Fruit fly (Drosophila melanogaster): ENCODE measurements around the gene Ir94f.

The Ir94f gene

dm6 chr3R:23481249-23481915, at the start of gene Ir94f:
TSS of gene Ir94f (plus strand) at chr3R:23481865.
- no peak for TF ChIP-seq Snoo (tag; optimal IDR thresholded peaks at IDR 0.05)
- TF ChIP-seq CG17806 (tag; optimal IDR thresholded peaks at IDR 0.05), result no peak
- TF ChIP-seq fd96Ca (GFP tag; IDR thresholded peaks at IDR 0.05), result no peak
- TF ChIP-seq CG12605 (GFP tag; IDR thresholded peaks at IDR 0.05), result no peak
- no peak for TF ChIP-seq CG10348 (GFP tag; IDR thresholded peaks at IDR 0.05)
- no peak for TF ChIP-seq CG4496 (GFP tag; IDR thresholded peaks at IDR 0.05)

- TF ChIP-seq D1 (tag; optimal IDR thresholded peaks at IDR 0.05), result no peak
- TF ChIP-seq CG4496 (GFP tag; IDR thresholded peaks at IDR 0.05), result no peak
- TF ChIP-seq CG8301 (tag; optimal IDR thresholded peaks at IDR 0.05), result no peak
- no peak for TF ChIP-seq CG14655 (GFP tag; optimal IDR thresholded peaks at IDR 0.05)
- no peak for TF ChIP-seq CG32121 (GFP tag; IDR thresholded peaks at IDR 0.05)
- no peak for TF ChIP-seq CG12605 (GFP tag; IDR thresholded peaks at IDR 0.05)
- TF ChIP-seq CG17806 (tag; optimal IDR thresholded peaks at IDR 0.05), result no peak
- TF ChIP-seq CG10348 (GFP tag; IDR thresholded peaks at IDR 0.05), result no peak
- TF ChIP-seq Pif1B (GFP tag; optimal IDR thresholded peaks at IDR 0.05), result no peak
- no peak for TF ChIP-seq EcR (GFP tag; optimal IDR thresholded peaks at IDR 0.05)
- no peak for TF ChIP-seq rn (GFP tag; IDR thresholded peaks at IDR 0.05)
- TF ChIP-seq Pif1A (GFP tag; optimal IDR thresholded peaks at IDR 0.05), result no peak
- no peak for TF ChIP-seq CG34367 (tag; optimal IDR thresholded peaks at IDR 0.05)
- TF ChIP-seq CG9948 (tag; optimal IDR thresholded peaks at IDR 0.05), result no peak
- no peak for TF ChIP-seq Snoo (tag; optimal IDR thresholded peaks at IDR 0.05)
- no peak for TF ChIP-seq CG15710 (tag; optimal IDR thresholded peaks at IDR 0.05)
- no peak for TF ChIP-seq fd96Ca (GFP tag; IDR thresholded peaks at IDR 0.05)
- TF ChIP-seq CG8159 (tag; optimal IDR thresholded peaks at IDR 0.05), result no peak
These were observed 43.4 kb upstream of the Ir94f start for dm6 chr3R:23438184-23438787.

- TF ChIP-seq CG14655 (GFP tag; optimal IDR thresholded peaks at IDR 0.05) (peak; percentile 43), CG8159 (tag; optimal IDR thresholded peaks at IDR 0.05) (no peak)
These were observed 36.3 kb upstream of the Ir94f start for dm6 chr3R:23445249-23445916.

dm6 chr3R:23455866-23456265, 25.8 kb upstream of the Ir94f start:
- TF ChIP-seq Pif1A (GFP tag; optimal IDR thresholded peaks at IDR 0.05), result no peak
- TF ChIP-seq CG32121 (GFP tag; IDR thresholded peaks at IDR 0.05), result no peak
- no peak for TF ChIP-seq Snoo (tag; optimal IDR thresholded peaks at IDR 0.05)
- TF ChIP-seq fd96Ca (GFP tag; IDR thresholded peaks at IDR 0.05), result no peak
- TF ChIP-seq CG9948 (tag; optimal IDR thresholded peaks at IDR 0.05), result no peak
- no peak for TF ChIP-seq D1 (tag; optimal IDR thresholded peaks at IDR 0.05)
- TF ChIP-seq CG34367 (tag; optimal IDR thresholded peaks at IDR 0.05), result no peak

- TF ChIP-seq CG4496 (GFP tag; IDR thresholded peaks at IDR 0.05) (no peak), fd96Ca (GFP tag; IDR thresholded peaks at IDR 0.05) (no peak), CG10348 (GFP tag; IDR thresholded peaks at IDR 0.05) (no peak), Ets98B (GFP tag; IDR thresholded peaks at IDR 0.05) (no peak)
These were observed 21.0 kb upstream of the Ir94f start for dm6 chr3R:23460667-23461066.

- TF ChIP-seq CG15710 (tag; optimal IDR thresholded peaks at IDR 0.05) (no peak), fd96Ca (GFP tag; IDR thresholded peaks at IDR 0.05) (no peak), gl (tag; optimal IDR thresholded peaks at IDR 0.05) (no peak), CG8301 (tag; optimal IDR thresholded peaks at IDR 0.05) (no peak), Snoo (tag; optimal IDR thresholded peaks at IDR 0.05) (no peak), CG9948 (tag; optimal IDR thresholded peaks at IDR 0.05) (no peak), CG8159 (tag; optimal IDR thresholded peaks at IDR 0.05) (no peak), EcR (GFP tag; optimal IDR thresholded peaks at IDR 0.05) (peak; percentile 99), CG14655 (GFP tag; optimal IDR thresholded peaks at IDR 0.05) (no peak), CG12605 (GFP tag; IDR thresholded peaks at IDR 0.05) (no peak), Ets98B (GFP tag; IDR thresholded peaks at IDR 0.05) (no peak), CG32121 (GFP tag; IDR thresholded peaks at IDR 0.05) (no peak), CG10348 (GFP tag; IDR thresholded peaks at IDR 0.05) (no peak), CG17806 (tag; optimal IDR thresholded peaks at IDR 0.05) (no peak), CG34367 (tag; optimal IDR thresholded peaks at IDR 0.05) (no peak), CG4496 (GFP tag; IDR thresholded peaks at IDR 0.05) (0 out of 3 replicates have a peak, but pooled peaks have one; percentile 36), Pif1B (GFP tag; optimal IDR thresholded peaks at IDR 0.05) (no peak), D1 (tag; optimal IDR thresholded peaks at IDR 0.05) (no peak), rn (GFP tag; IDR thresholded peaks at IDR 0.05) (no peak), Pif1A (GFP tag; optimal IDR thresholded peaks at IDR 0.05) (no peak), CG13204 (GFP tag; optimal IDR thresholded peaks at IDR 0.05) (peak; percentile 47)
These were observed 9.4 kb upstream of the Ir94f start, which contains the start of gene CG4374 for dm6 chr3R:23472011-23472958. TSS of gene CG4374 (minus strand) at chr3R:23472278.
